Worm (Caenorhabditis elegans) whole organism, mixed stage, embryonic: ENCODE data around the gene H20J04.4.

Experiments
- bed-3 ChIP-seq: fragments of 200-800 bp; sonication (Bioruptor generic); optimal IDR thresholded peaks from 3 replicates; lab custom pipeline; 2018; ENCODE audit warnings: mild to moderate bottlenecking, missing genetic modification characterization, moderate library complexity, missing compliant biosample characterization
- ceh-39 ChIP-seq: fragments of 150-350 bp; optimal IDR thresholded peaks from 2 replicates; lab custom pipeline; 2014; ENCODE audit warnings: missing biosample characterization, missing genetic modification characterization
- elt-3 ChIP-seq: fragments of 150-350 bp; optimal IDR thresholded peaks from 2 replicates; lab custom pipeline; 2014; ENCODE audit warnings: missing biosample characterization, missing genetic modification characterization
- lin-13 ChIP-seq: fragments of 150-350 bp; optimal IDR thresholded peaks from 2 replicates; lab custom pipeline; 2014; ENCODE audit warnings: missing biosample characterization, missing genetic modification characterization
- lin-32 ChIP-seq: fragments of 200-800 bp; sonication (Bioruptor generic); optimal IDR thresholded peaks from 2 replicates; lab custom pipeline; 2018; ENCODE audit warnings: mild to moderate bottlenecking, missing genetic modification characterization, missing compliant biosample characterization
- lsy-2 ChIP-seq: fragments of 150-350 bp; optimal IDR thresholded peaks from 2 replicates; lab custom pipeline; 2014; ENCODE audit warnings: missing biosample characterization, missing genetic modification characterization
- nhr-2 ChIP-seq: fragments of 150-350 bp; optimal IDR thresholded peaks from 2 replicates; lab custom pipeline; 2014; ENCODE audit warnings: missing biosample characterization, missing genetic modification characterization
- nhr-28 ChIP-seq: fragments of 150-350 bp; optimal IDR thresholded peaks from 2 replicates; lab custom pipeline; 2014; ENCODE audit warnings: missing biosample characterization, missing genetic modification characterization
- pha-4 ChIP-seq: fragments of 150-350 bp; optimal IDR thresholded peaks from 2 replicates; lab custom pipeline; 2018; ENCODE audit warnings: missing biosample characterization, missing genetic modification reagents, missing genetic modification characterization
- snpc-4 ChIP-seq: fragments of 150-350 bp; optimal IDR thresholded peaks from 2 replicates; lab custom pipeline; 2014; ENCODE audit warnings: missing biosample characterization, missing genetic modification characterization
- sptf-1 ChIP-seq: sonication (generic microtip); optimal IDR thresholded peaks from 2 replicates; lab custom pipeline; 2017; ENCODE audit warnings: mild to moderate bottlenecking, missing genetic modification characterization, moderate library complexity, missing compliant biosample characterization
- tbx-8 ChIP-seq: fragments of 200-800 bp; sonication (Bioruptor generic); optimal IDR thresholded peaks from 2 replicates; lab custom pipeline; 2018; ENCODE audit warnings: mild to moderate bottlenecking, missing genetic modification characterization, moderate library complexity, missing compliant biosample characterization
- unc-120 ChIP-seq: sonication (generic microtip); optimal IDR thresholded peaks from 2 replicates; lab custom pipeline; 2017; ENCODE audit warnings: missing genetic modification characterization, missing compliant biosample characterization; ENCODE audit not compliant: poor library complexity, severe bottlenecking
- unc-62 ChIP-seq: fragments of 150-350 bp; optimal IDR thresholded peaks from 2 replicates; lab custom pipeline; 2014; ENCODE audit warnings: missing biosample characterization, missing genetic modification reagents, missing genetic modification characterization

- TF ChIP-seq ceh-39 (tag; lab: Kevin White, UChicago): peak; percentile 68
- TF ChIP-seq lsy-2 (tag; lab: Kevin White, UChicago): peak; percentile 83
- TF ChIP-seq sptf-1 (tag; lab: Kevin White, UChicago): peak; percentile 71
- peak; percentile 52 for TF ChIP-seq unc-62 (GFP tag; lab: Kevin White, UChicago)
- no peak for TF ChIP-seq nhr-2 (tag; lab: Kevin White, UChicago)
- TF ChIP-seq lin-32: no peak
- no peak for TF ChIP-seq elt-3 (tag; lab: Kevin White, UChicago)
- no peak for TF ChIP-seq nhr-28
- TF ChIP-seq lin-13 (tag; lab: Kevin White, UChicago): peak; percentile 91
- TF ChIP-seq unc-120 (tag; lab: Kevin White, UChicago): peak; percentile 28
- no peak for TF ChIP-seq tbx-8 (GFP tag; lab: Kevin White, UChicago)
- TF ChIP-seq bed-3 (GFP tag; lab: Kevin White, UChicago): no peak
- peak; percentile 81 for TF ChIP-seq pha-4 (tag; lab: Kevin White, UChicago)
- TF ChIP-seq snpc-4 (tag; lab: Kevin White, UChicago): no peak
These were observed 29.6 kb upstream of the H20J04.4 start, which contains the start of gene sco-1 for ce11 chrII:4299227-4299703.
